Worm (Caenorhabditis elegans) whole organism, L2 larva: Measurements from ENCODE around the gene Y57E12AL.6.

Experiments
- C34F6.9 ChIP-seq: fragments of 150-350 bp; optimal IDR thresholded peaks from 2 replicates; lab custom pipeline; 2014; ENCODE audit warnings: missing biosample characterization, missing genetic modification characterization
- F13H6.1 ChIP-seq: sonication (generic microtip); optimal IDR thresholded peaks from 2 replicates; lab custom pipeline; 2016; ENCODE audit warnings: missing genetic modification characterization, missing compliant biosample characterization
- R02D3.7 ChIP-seq: fragments of 150-350 bp; optimal IDR thresholded peaks from 2 replicates; lab custom pipeline; 2014; ENCODE audit warnings: missing biosample characterization, missing genetic modification characterization
- Y55F3AM.14 ChIP-seq: fragments of 200-800 bp; sonication (Bioruptor generic); optimal IDR thresholded peaks from 2 replicates; lab custom pipeline; 2018; ENCODE audit warnings: mild to moderate bottlenecking, missing genetic modification characterization, missing compliant biosample characterization
- ZK546.5 ChIP-seq: sonication (generic microtip); optimal IDR thresholded peaks from 2 replicates; lab custom pipeline; 2017; ENCODE audit warnings: missing biosample characterization, missing genetic modification characterization
- alr-1 ChIP-seq: fragments of 150-350 bp; optimal IDR thresholded peaks from 2 replicates; lab custom pipeline; 2014; ENCODE audit warnings: missing biosample characterization, missing genetic modification characterization
- aly-2 ChIP-seq: fragments of 150-350 bp; optimal IDR thresholded peaks from 2 replicates; lab custom pipeline; 2014; ENCODE audit warnings: missing biosample characterization, missing genetic modification characterization
- ama-1 ChIP-seq: fragments of 150-350 bp; optimal IDR thresholded peaks from 2 replicates; lab custom pipeline; 2018; ENCODE audit warnings: inconsistent platforms
- blmp-1 ChIP-seq: sonication (generic microtip); optimal IDR thresholded peaks from 2 replicates; lab custom pipeline; 2017; ENCODE audit warnings: missing genetic modification characterization, mild to moderate bottlenecking, missing compliant biosample characterization, antibody characterized with exemption, moderate library complexity; ENCODE audit not compliant: insufficient read depth
- ceh-16 ChIP-seq: fragments of 150-350 bp; optimal IDR thresholded peaks from 2 replicates; lab custom pipeline; 2014; ENCODE audit warnings: missing biosample characterization, missing genetic modification characterization
- ceh-82 ChIP-seq: fragments of 150-350 bp; optimal IDR thresholded peaks from 2 replicates; lab custom pipeline; 2014; ENCODE audit warnings: missing biosample characterization, missing genetic modification characterization
- crh-2 ChIP-seq: sonication (generic microtip); optimal IDR thresholded peaks from 2 replicates; lab custom pipeline; 2017; ENCODE audit warnings: missing biosample characterization, missing genetic modification characterization
- dmd-4 ChIP-seq: sonication (generic microtip); optimal IDR thresholded peaks from 2 replicates; lab custom pipeline; 2017; ENCODE audit warnings: missing biosample characterization, missing genetic modification characterization
- egl-27 ChIP-seq: sonication (generic microtip); optimal IDR thresholded peaks from 3 replicates; lab custom pipeline; 2017; ENCODE audit warnings: missing biosample characterization, missing genetic modification reagents, missing genetic modification characterization
- elt-1 ChIP-seq: fragments of 150-350 bp; optimal IDR thresholded peaks from 2 replicates; lab custom pipeline; 2014; ENCODE audit warnings: missing biosample characterization, missing genetic modification characterization
- elt-3 ChIP-seq: sonication (generic microtip); optimal IDR thresholded peaks from 2 replicates; lab custom pipeline; 2017; ENCODE audit warnings: missing biosample characterization, missing genetic modification characterization
- fos-1 ChIP-seq: fragments of 150-350 bp; optimal IDR thresholded peaks from 2 replicates; lab custom pipeline; 2014; ENCODE audit warnings: missing biosample characterization, missing genetic modification characterization
- gmeb-1 ChIP-seq: fragments of 150-350 bp; optimal IDR thresholded peaks from 2 replicates; lab custom pipeline; 2014; ENCODE audit warnings: missing biosample characterization, missing genetic modification characterization
- lin-11 ChIP-seq: fragments of 150-350 bp; sonication (generic microtip); optimal IDR thresholded peaks from 2 replicates; lab custom pipeline; 2014; ENCODE audit warnings: missing biosample characterization, missing genetic modification characterization, inconsistent platforms, mixed read lengths
- lin-13 ChIP-seq: fragments of 150-350 bp; optimal IDR thresholded peaks from 2 replicates; lab custom pipeline; 2014; ENCODE audit warnings: missing biosample characterization, missing genetic modification reagents, missing genetic modification characterization
- lin-39 ChIP-seq: fragments of 150-350 bp; optimal IDR thresholded peaks from 2 replicates; lab custom pipeline; 2014; ENCODE audit warnings: missing biosample characterization, missing genetic modification reagents, missing genetic modification characterization
- lsy-2 ChIP-seq, 2 experiments: fragments of 150-350 bp in 1 of 2; sonication (generic microtip) in 1 of 2; optimal IDR thresholded peaks; 2 replicates each; lab custom pipeline; 2014 to 2017; ENCODE audit warnings: missing biosample characterization in 2 of 2, missing genetic modification characterization in 2 of 2
- mab-5 ChIP-seq: fragments of 150-350 bp; optimal IDR thresholded peaks from 2 replicates; lab custom pipeline; 2014; ENCODE audit warnings: missing biosample characterization, missing genetic modification characterization
- mbf-1 ChIP-seq: sonication (generic microtip); optimal IDR thresholded peaks from 2 replicates; lab custom pipeline; 2017; ENCODE audit warnings: missing biosample characterization, missing genetic modification characterization
- nhr-10 ChIP-seq: sonication (generic microtip); optimal IDR thresholded peaks from 2 replicates; lab custom pipeline; 2017; ENCODE audit warnings: missing biosample characterization, missing genetic modification characterization
- nhr-11 ChIP-seq: fragments of 150-350 bp; optimal IDR thresholded peaks from 2 replicates; lab custom pipeline; 2014; ENCODE audit warnings: missing biosample characterization, missing genetic modification characterization
- nhr-129 ChIP-seq: fragments of 150-350 bp; optimal IDR thresholded peaks from 2 replicates; lab custom pipeline; 2014; ENCODE audit warnings: missing biosample characterization, missing genetic modification characterization
- nhr-21 ChIP-seq: fragments of 150-350 bp; optimal IDR thresholded peaks from 2 replicates; lab custom pipeline; 2014; ENCODE audit warnings: missing biosample characterization, missing genetic modification characterization
- nhr-237 ChIP-seq: fragments of 150-350 bp; optimal IDR thresholded peaks from 2 replicates; lab custom pipeline; 2014; ENCODE audit warnings: missing biosample characterization, missing genetic modification characterization
- nhr-25 ChIP-seq: fragments of 150-350 bp; sonication (generic microtip); optimal IDR thresholded peaks from 3 replicates; lab custom pipeline; 2014; ENCODE audit warnings: missing biosample characterization, missing genetic modification characterization
- nhr-6 ChIP-seq: fragments of 150-350 bp; optimal IDR thresholded peaks from 2 replicates; lab custom pipeline; 2014; ENCODE audit warnings: missing biosample characterization, missing genetic modification characterization
- nhr-77 ChIP-seq: fragments of 150-350 bp; optimal IDR thresholded peaks from 2 replicates; lab custom pipeline; 2014; ENCODE audit warnings: missing biosample characterization, missing genetic modification characterization
- peb-1 ChIP-seq: fragments of 150-350 bp; optimal IDR thresholded peaks from 2 replicates; lab custom pipeline; 2014; ENCODE audit warnings: missing biosample characterization, missing genetic modification characterization
- sem-4 ChIP-seq: fragments of 150-350 bp; optimal IDR thresholded peaks from 2 replicates; lab custom pipeline; 2014; ENCODE audit warnings: missing biosample characterization, missing genetic modification reagents, missing genetic modification characterization
- skn-1 ChIP-seq: sonication (generic microtip); optimal IDR thresholded peaks from 2 replicates; lab custom pipeline; 2017; ENCODE audit warnings: missing biosample characterization, missing genetic modification characterization
- sma-3 ChIP-seq: sonication (generic microtip); optimal IDR thresholded peaks from 2 replicates; lab custom pipeline; 2016; ENCODE audit warnings: missing genetic modification reagents, missing genetic modification characterization, missing compliant biosample characterization
- sma-9 ChIP-seq, 2 experiments: fragments of 150-350 bp in 1 of 2; sonication (generic microtip) in 1 of 2; optimal IDR thresholded peaks; 2 replicates each; lab custom pipeline; 2014 to 2016; ENCODE audit warnings: missing genetic modification characterization in 2 of 2, mild to moderate bottlenecking in 1 of 2, missing biosample characterization in 1 of 2, missing compliant biosample characterization in 1 of 2, missing genetic modification reagents in 1 of 2, moderate library complexity in 1 of 2
- snpc-4 ChIP-seq: fragments of 150-350 bp; optimal IDR thresholded peaks from 2 replicates; lab custom pipeline; 2014; ENCODE audit warnings: missing biosample characterization, missing genetic modification characterization
- unc-39 ChIP-seq: fragments of 150-350 bp; optimal IDR thresholded peaks from 2 replicates; lab custom pipeline; 2014; ENCODE audit warnings: missing biosample characterization, missing genetic modification characterization
- unc-62 ChIP-seq: fragments of 150-350 bp; optimal IDR thresholded peaks from 2 replicates; lab custom pipeline; 2014; ENCODE audit warnings: missing biosample characterization, missing genetic modification reagents, missing genetic modification characterization
- zag-1 ChIP-seq: fragments of 150-350 bp; optimal IDR thresholded peaks from 2 replicates; lab custom pipeline; 2014; ENCODE audit warnings: missing biosample characterization, missing genetic modification characterization
- ztf-1 ChIP-seq: fragments of 200-800 bp; sonication (Bioruptor generic); conservative IDR thresholded peaks from 2 replicates; pipeline ENCODE4 v1.3.6; 2022; ENCODE audit warnings: missing genetic modification characterization, missing compliant biosample characterization
- ztf-11 ChIP-seq: sonication (generic microtip); optimal IDR thresholded peaks from 2 replicates; lab custom pipeline; 2017; ENCODE audit warnings: missing biosample characterization, missing genetic modification characterization
- ztf-4 ChIP-seq: fragments of 150-350 bp; optimal IDR thresholded peaks from 2 replicates; lab custom pipeline; 2014; ENCODE audit warnings: missing biosample characterization, missing genetic modification characterization

Y57E12AL.6 gene

DNA sequence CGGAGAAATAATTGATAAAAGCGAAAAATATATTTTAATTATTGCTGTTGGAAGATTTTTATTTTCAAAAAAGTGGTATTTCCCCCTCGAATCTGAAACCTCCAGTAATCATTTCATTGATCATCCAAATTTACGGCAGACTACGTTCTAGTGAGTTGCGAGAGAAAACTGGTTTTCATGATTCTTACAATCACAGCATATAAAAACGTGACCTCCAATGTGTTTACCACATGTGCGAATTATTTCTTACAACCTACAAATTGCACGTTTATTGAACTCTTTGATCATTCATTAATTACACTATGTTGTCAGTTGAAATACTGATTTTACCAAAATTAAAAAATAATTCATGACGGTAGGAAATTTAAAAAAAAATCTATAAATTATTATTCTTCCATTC lies 28.9 kb upstream of the Y57E12AL.6 start (continued):
- TF ChIP-seq ztf-11 (tag; lab: Kevin White, UChicago) = no peak
- TF ChIP-seq nhr-6 (tag; lab: Kevin White, UChicago) = peak; percentile 35
- TF ChIP-seq lin-11 (tag; lab: Kevin White, UChicago) = no peak
- no peak for TF ChIP-seq dmd-4 (tag; lab: Kevin White, UChicago)
- no peak for TF ChIP-seq ceh-82 (tag; lab: Kevin White, UChicago)
- no peak for TF ChIP-seq unc-62 (GFP tag; lab: Kevin White, UChicago)
- peak; percentile 33 for TF ChIP-seq C34F6.9
- TF ChIP-seq nhr-11 = no peak
- no peak for TF ChIP-seq zag-1 (tag; lab: Kevin White, UChicago)
- no peak for TF ChIP-seq mab-5 (tag; lab: Kevin White, UChicago)
- no peak for TF ChIP-seq ceh-16 (tag; lab: Kevin White, UChicago)

DNA sequence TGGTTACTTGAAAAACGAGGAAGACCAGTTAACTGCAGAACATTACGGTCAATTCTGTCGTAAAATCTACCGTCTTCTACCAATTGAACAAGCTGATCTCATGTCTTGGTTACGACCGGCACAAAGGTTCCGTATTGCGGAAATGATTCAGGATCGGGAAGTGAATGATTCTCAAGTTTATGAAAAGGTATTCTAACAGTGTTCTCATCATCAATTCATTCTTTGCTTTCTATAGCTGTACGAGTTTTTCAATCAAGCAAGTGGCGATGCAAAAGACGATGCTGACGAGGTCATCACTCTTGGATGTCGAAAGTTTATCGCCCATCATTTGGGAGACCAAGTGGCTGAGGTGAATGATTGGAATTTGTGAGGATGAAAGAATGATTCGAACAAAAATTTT lies 27.1 kb upstream of the Y57E12AL.6 start:
- no peak for TF ChIP-seq sem-4

DNA sequence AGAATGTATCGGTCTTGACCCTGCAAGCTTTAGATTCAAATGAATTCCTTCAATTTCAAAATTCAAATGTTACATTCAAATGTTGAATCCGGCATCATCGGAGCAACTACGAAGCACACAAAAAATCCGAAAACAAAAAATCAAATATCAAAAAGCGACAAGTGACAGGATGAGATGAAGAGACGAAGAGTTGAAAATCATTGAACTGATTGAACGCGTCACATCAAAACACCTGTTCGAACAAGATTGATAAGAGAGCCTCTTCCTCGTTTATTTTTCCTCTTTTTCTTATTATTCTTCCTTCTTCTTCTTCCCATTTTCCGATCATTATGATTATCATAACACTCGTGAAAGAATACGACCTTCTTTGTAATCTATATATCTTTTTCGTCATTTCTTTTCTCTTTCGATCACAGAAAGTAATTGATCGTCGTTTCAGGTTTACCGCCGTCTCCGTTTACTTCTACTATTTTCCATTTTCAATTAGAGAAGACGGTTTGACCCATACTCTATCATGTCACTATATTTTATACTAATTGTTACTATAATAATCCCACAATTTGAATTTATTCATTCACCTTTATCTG lies 25.3 kb upstream of the Y57E12AL.6 start, which contains the start of gene VC5.2:
Gene VC5.2 (plus strand): TSS at position 439 of the 587 bp plus-strand sequence.
- no peak for TF ChIP-seq gmeb-1 (tag; lab: Kevin White, UChicago)
- TF ChIP-seq peb-1 (tag; lab: Kevin White, UChicago) = no peak
- TF ChIP-seq dmd-4 (tag; lab: Kevin White, UChicago) = no peak
- TF ChIP-seq elt-3 (tag; lab: Kevin White, UChicago) = no peak
- TF ChIP-seq ceh-16 (tag; lab: Kevin White, UChicago) = no peak
- TF ChIP-seq zag-1 (tag; lab: Kevin White, UChicago) = no peak
- no peak for TF ChIP-seq snpc-4 (tag; lab: Kevin White, UChicago)
- TF ChIP-seq sma-9 (GFP tag; optimal IDR thresholded peaks at IDR 0.05; lab: Kevin White, UChicago) = peak; percentile 48
- no peak for TF ChIP-seq sma-9 (tag; optimal IDR thresholded peaks at IDR 0.05; lab: Kevin White, UChicago)
- TF ChIP-seq alr-1 = no peak
- no peak for TF ChIP-seq nhr-6 (tag; lab: Kevin White, UChicago)
- no peak for TF ChIP-seq sem-4
- TF ChIP-seq ceh-82 (tag; lab: Kevin White, UChicago) = no peak
- no peak for TF ChIP-seq lin-13 (GFP tag; lab: Kevin White, UChicago)
- TF ChIP-seq crh-2 = no peak
- no peak for TF ChIP-seq ztf-11 (tag; lab: Kevin White, UChicago)
- no peak for TF ChIP-seq skn-1
- peak; percentile 46 for TF ChIP-seq blmp-1
- no peak for TF ChIP-seq nhr-25
- no peak for TF ChIP-seq C34F6.9
- TF ChIP-seq egl-27 (tag; lab: Kevin White, UChicago) = no peak
- peak in 1 of 2 experiments; percentile 37 for TF ChIP-seq lsy-2 (tag; optimal IDR thresholded peaks at IDR 0.05; lab: Kevin White, UChicago)
- no peak for TF ChIP-seq ztf-4

ce11 chrV:7084612-7085139 lies 24.4 kb upstream of the Y57E12AL.6 start, which contains the start of gene mys-1:
TSS of gene mys-1 (minus strand) at chrV:7084662.
- TF ChIP-seq nhr-25 = no peak
- TF ChIP-seq fos-1 (tag; lab: Kevin White, UChicago) = peak; percentile 9
- TF ChIP-seq ceh-82 (tag; lab: Kevin White, UChicago) = no peak
- peak; percentile 71 for TF ChIP-seq sma-3 (GFP tag; lab: Kevin White, UChicago)
- TF ChIP-seq peb-1 (tag; lab: Kevin White, UChicago) = no peak
- TF ChIP-seq nhr-237 (tag; lab: Kevin White, UChicago) = no peak
- TF ChIP-seq ztf-1 (GFP tag; lab: Robert Waterston, UW) = no peak
- no peak for TF ChIP-seq mab-5 (tag; lab: Kevin White, UChicago)
- no peak for TF ChIP-seq lin-13 (GFP tag; lab: Kevin White, UChicago)
- peak; percentile 9 for TF ChIP-seq sem-4
- TF ChIP-seq mbf-1 = no peak
- TF ChIP-seq nhr-77 = no peak
- TF ChIP-seq blmp-1 = no peak
- TF ChIP-seq nhr-129 (tag; lab: Kevin White, UChicago) = no peak
- TF ChIP-seq F13H6.1 = peak; percentile 67
- TF ChIP-seq nhr-11 = no peak
- no peak for TF ChIP-seq ZK546.5 (tag; lab: Kevin White, UChicago)
- no peak for TF ChIP-seq elt-3 (tag; lab: Kevin White, UChicago)
- TF ChIP-seq snpc-4 (tag; lab: Kevin White, UChicago) = no peak
- TF ChIP-seq elt-1 (tag; lab: Kevin White, UChicago) = no peak
- no peak for TF ChIP-seq unc-62 (GFP tag; lab: Kevin White, UChicago)
- no peak for TF ChIP-seq nhr-10 (tag; lab: Kevin White, UChicago)
- TF ChIP-seq crh-2 = peak; percentile 0
- TF ChIP-seq ceh-16 (tag; lab: Kevin White, UChicago) = no peak
- no peak for TF ChIP-seq ama-1 (lab: Kevin White, UChicago)
- TF ChIP-seq nhr-21 = no peak
- no peak for TF ChIP-seq ztf-4
- no peak for TF ChIP-seq egl-27 (tag; lab: Kevin White, UChicago)
- no peak for TF ChIP-seq unc-39 (tag; lab: Kevin White, UChicago)
- TF ChIP-seq aly-2 (tag; lab: Kevin White, UChicago) = no peak
- TF ChIP-seq zag-1 (tag; lab: Kevin White, UChicago) = no peak
- peak; percentile 80 for TF ChIP-seq sma-9 (GFP tag; optimal IDR thresholded peaks at IDR 0.05; lab: Kevin White, UChicago)
- no peak for TF ChIP-seq sma-9 (tag; optimal IDR thresholded peaks at IDR 0.05; lab: Kevin White, UChicago)
- no peak for TF ChIP-seq R02D3.7
- no peak for TF ChIP-seq lin-39 (tag; lab: Kevin White, UChicago)
- no peak for TF ChIP-seq Y55F3AM.14 (GFP tag; lab: Kevin White, UChicago)
